Worm (Caenorhabditis elegans): ENCODE data around the gene Y50D7A.1.

The Y50D7A.1 gene

ce11 chrIII:292340-292739 lies at the start of gene Y50D7A.1:
Gene Y50D7A.1 (plus strand): TSS chrIII:292640.
- TF ChIP-seq unc-62 (GFP tag; optimal IDR thresholded peaks at IDR 0.05): no peak

ce11 chrIII:251410-251809 lies 41.0 kb upstream of the Y50D7A.1 start:
- TF ChIP-seq unc-62 (GFP tag; optimal IDR thresholded peaks at IDR 0.05): no peak

- TF ChIP-seq unc-62 (GFP tag; optimal IDR thresholded peaks at IDR 0.05): no peak
Measured at ce11 chrIII:254235-254634, 38.2 kb upstream of the Y50D7A.1 start, which contains the start of gene Y50D7A.3. Gene Y50D7A.3 (plus strand): TSS chrIII:254535.

ce11 chrIII:264790-265189 lies 27.6 kb upstream of the Y50D7A.1 start, which contains the start of gene xpd-1:
Gene xpd-1 (plus strand): TSS chrIII:265090.
- no peak for TF ChIP-seq unc-62 (GFP tag; optimal IDR thresholded peaks at IDR 0.05)

ce11 chrIII:282506-282905 lies 9.9 kb upstream of the Y50D7A.1 start:
- no peak for TF ChIP-seq unc-62 (GFP tag; optimal IDR thresholded peaks at IDR 0.05)

- no peak for TF ChIP-seq unc-62 (GFP tag; optimal IDR thresholded peaks at IDR 0.05)
Measured at ce11 chrIII:283817-284216, 8.6 kb upstream of the Y50D7A.1 start, which contains the start of gene taco-1. Gene taco-1 (plus strand): TSS chrIII:284117.

- TF ChIP-seq unc-62 (GFP tag; optimal IDR thresholded peaks at IDR 0.05): no peak
Measured at ce11 chrIII:294527-294926, 2.1 kb downstream of the Y50D7A.1 start, which contains the start of gene Y50D7A.13. Gene Y50D7A.13 (minus strand): TSS chrIII:294627.

ce11 chrIII:298456-298855 lies 6.0 kb downstream of the Y50D7A.1 start, which contains the start of gene ads-1:
Gene ads-1 (minus strand): TSS chrIII:298556.
- TF ChIP-seq unc-62 (GFP tag; optimal IDR thresholded peaks at IDR 0.05): no peak

- no peak for TF ChIP-seq unc-62 (GFP tag; optimal IDR thresholded peaks at IDR 0.05)
Measured at ce11 chrIII:299220-299619, 6.8 kb downstream of the Y50D7A.1 start.

- TF ChIP-seq unc-62 (GFP tag; optimal IDR thresholded peaks at IDR 0.05): no peak
Measured at ce11 chrIII:304564-304963, 12.1 kb downstream of the Y50D7A.1 start.

ce11 chrIII:311174-311573 lies 18.7 kb downstream of the Y50D7A.1 start:
- no peak for TF ChIP-seq unc-62 (GFP tag; optimal IDR thresholded peaks at IDR 0.05)

- TF ChIP-seq unc-62 (GFP tag; optimal IDR thresholded peaks at IDR 0.05): no peak
Measured at ce11 chrIII:312873-313272, 20.4 kb downstream of the Y50D7A.1 start.

ce11 chrIII:315160-315559 lies 22.7 kb downstream of the Y50D7A.1 start, which contains the start of gene Y50D7A.10:
Gene Y50D7A.10 (plus strand): TSS chrIII:315460.
- TF ChIP-seq unc-62 (GFP tag; optimal IDR thresholded peaks at IDR 0.05): no peak

- no peak for TF ChIP-seq unc-62 (GFP tag; optimal IDR thresholded peaks at IDR 0.05)
Measured at ce11 chrIII:343141-343345, 50.6 kb downstream of the Y50D7A.1 start, which contains the start of gene Y50D7A.8. Gene Y50D7A.8 (minus strand): TSS chrIII:343241.

ce11 chrIII:343346-344220 lies 51.1 kb downstream of the Y50D7A.1 start:
- no peak for TF ChIP-seq unc-62 (GFP tag; optimal IDR thresholded peaks at IDR 0.05)

ce11 chrIII:344322-344721 lies 51.9 kb downstream of the Y50D7A.1 start:
- no peak for TF ChIP-seq unc-62 (GFP tag; optimal IDR thresholded peaks at IDR 0.05)

- no peak for TF ChIP-seq unc-62 (GFP tag; optimal IDR thresholded peaks at IDR 0.05)
Measured at ce11 chrIII:345503-345902, 53.1 kb downstream of the Y50D7A.1 start.
